Fruit fly (Drosophila melanogaster) whole organism, embryonic: Measurements from ENCODE around the gene Moe.

Experiments
- Adf1 ChIP-seq: fragments of 200-800 bp; sonication (Bioruptor generic); IDR thresholded peaks from 2 replicates; pipeline ENCODE4 v1.3.6; 2022; ENCODE audit warnings: missing biosample characterization, missing genetic modification characterization
- Awh ChIP-seq: fragments of 200-800 bp; sonication (Bioruptor generic); IDR thresholded peaks from 2 replicates; pipeline ENCODE4, ENCODE4 v1.3.6; 2022; ENCODE audit warnings: missing biosample characterization, missing genetic modification characterization
- CG1024 ChIP-seq: fragments of 200-800 bp; sonication (Bioruptor generic); IDR thresholded peaks from 2 replicates; pipeline ENCODE4 v1.3.6; 2022; ENCODE audit warnings: missing biosample characterization, missing genetic modification characterization
- CG10274 ChIP-seq: fragments of 200-800 bp; sonication (Bioruptor generic); optimal IDR thresholded peaks from 3 replicates; lab custom pipeline; 2017; ENCODE audit warnings: missing biosample characterization, mild to moderate bottlenecking, missing genetic modification characterization
- CG10366 ChIP-seq: fragments of 200-800 bp; sonication (Bioruptor generic); IDR thresholded peaks from 2 replicates; pipeline ENCODE4 v1.3.6; 2022; ENCODE audit warnings: missing biosample characterization, missing genetic modification characterization
- CG12236 ChIP-seq: fragments of 200-800 bp; sonication (Bioruptor generic); optimal IDR thresholded peaks from 2 replicates; lab custom pipeline; 2016; ENCODE audit warnings: missing biosample characterization, missing genetic modification characterization
- CG14860 ChIP-seq: fragments of 200-800 bp; sonication (Bioruptor generic); IDR thresholded peaks from 3 replicates; pipeline ENCODE4 v1.3.6; 2022; ENCODE audit warnings: missing biosample characterization, missing genetic modification characterization; ENCODE audit not compliant: partially characterized antibody
- CG15514 ChIP-seq: fragments of 200-800 bp; sonication (Bioruptor generic); optimal IDR thresholded peaks from 3 replicates; lab custom pipeline; 2017; ENCODE audit warnings: missing biosample characterization, missing genetic modification characterization, mild to moderate bottlenecking, moderate library complexity, missing genetic modification reagents
- CG17361 ChIP-seq: fragments of 200-800 bp; sonication (Bioruptor generic); IDR thresholded peaks from 3 replicates; pipeline ENCODE4 v1.3.6; 2022; ENCODE audit warnings: missing biosample characterization, missing genetic modification characterization
- CG17385 ChIP-seq: fragments of 200-800 bp; sonication (Bioruptor generic); optimal IDR thresholded peaks from 3 replicates; lab custom pipeline; 2018; ENCODE audit warnings: missing biosample characterization, mild to moderate bottlenecking, missing genetic modification characterization
- CG17912 ChIP-seq: fragments of 200-800 bp; sonication (Bioruptor generic); optimal IDR thresholded peaks from 2 replicates; lab custom pipeline; 2018; ENCODE audit warnings: missing biosample characterization, mild to moderate bottlenecking, missing genetic modification characterization
- CG18011 ChIP-seq: fragments of 200-800 bp; sonication (Bioruptor generic); optimal IDR thresholded peaks from 2 replicates; lab custom pipeline; 2017; ENCODE audit warnings: missing biosample characterization, missing genetic modification characterization, mild to moderate bottlenecking, moderate library complexity, missing genotype
- CG18764 ChIP-seq: fragments of 200-800 bp; sonication (Bioruptor generic); optimal IDR thresholded peaks from 3 replicates; lab custom pipeline; 2016; ENCODE audit warnings: missing biosample characterization, missing genetic modification characterization
- CG2116 ChIP-seq: fragments of 200-800 bp; sonication (Bioruptor generic); optimal IDR thresholded peaks from 3 replicates; lab custom pipeline; 2018; ENCODE audit warnings: missing biosample characterization, mild to moderate bottlenecking, missing genetic modification characterization
- CG2889 ChIP-seq: fragments of 200-800 bp; sonication (Bioruptor generic); IDR thresholded peaks from 3 replicates; pipeline ENCODE4 v1.3.6; 2022; ENCODE audit warnings: missing biosample characterization, missing genetic modification characterization
- CG31365 ChIP-seq: fragments of 200-800 bp; sonication (Bioruptor generic); optimal IDR thresholded peaks from 2 replicates; lab custom pipeline; 2018; ENCODE audit warnings: missing biosample characterization, mild to moderate bottlenecking, missing genetic modification characterization
- CG31388 ChIP-seq: fragments of 200-800 bp; sonication (Bioruptor generic); optimal IDR thresholded peaks from 2 replicates; lab custom pipeline; 2016; ENCODE audit warnings: missing biosample characterization, missing genetic modification characterization
- CG31441 ChIP-seq: fragments of 200-800 bp; sonication (Bioruptor generic); IDR thresholded peaks from 2 replicates; pipeline ENCODE4 v1.3.6; 2022; ENCODE audit warnings: missing biosample characterization, missing genetic modification characterization
- CG32532 ChIP-seq: fragments of 200-800 bp; sonication (Bioruptor generic); IDR thresholded peaks from 2 replicates; pipeline ENCODE4 v1.3.6; 2022; ENCODE audit warnings: missing biosample characterization, missing genetic modification characterization
- CG33213 ChIP-seq: fragments of 200-800 bp; sonication (Bioruptor generic); optimal IDR thresholded peaks from 3 replicates; lab custom pipeline; 2016; ENCODE audit warnings: missing biosample characterization, missing genetic modification characterization
- CG5180 ChIP-seq: fragments of 200-800 bp; sonication (Bioruptor generic); optimal IDR thresholded peaks from 3 replicates; lab custom pipeline; 2017; ENCODE audit warnings: missing biosample characterization, missing genetic modification characterization, mild to moderate bottlenecking, moderate library complexity, missing genetic modification reagents
- CG7271 ChIP-seq: fragments of 200-800 bp; sonication (Bioruptor generic); optimal IDR thresholded peaks from 2 replicates; lab custom pipeline; 2018; ENCODE audit warnings: missing biosample characterization, mild to moderate bottlenecking, missing genetic modification characterization, moderate library complexity
- CG8281 ChIP-seq: fragments of 200-800 bp; sonication (Bioruptor generic); optimal IDR thresholded peaks from 2 replicates; lab custom pipeline; 2018; ENCODE audit warnings: missing biosample characterization, mild to moderate bottlenecking, missing genetic modification characterization, moderate library complexity
- CG9817 ChIP-seq: fragments of 200-800 bp; sonication (Bioruptor generic); optimal IDR thresholded peaks from 2 replicates; lab custom pipeline; 2018; ENCODE audit warnings: missing biosample characterization, mild to moderate bottlenecking, missing genetic modification characterization, moderate library complexity
- Doc3 ChIP-seq: fragments of 200-800 bp; sonication (Bioruptor generic); IDR thresholded peaks from 3 replicates; pipeline ENCODE4 v1.3.6; 2022; ENCODE audit warnings: missing biosample characterization, missing genetic modification characterization; ENCODE audit not compliant: partially characterized antibody
- Drgx ChIP-seq: fragments of 200-800 bp; sonication (Bioruptor generic); IDR thresholded peaks from 2 replicates; pipeline ENCODE4 v1.3.6; 2022; ENCODE audit warnings: missing biosample characterization, missing genetic modification characterization
- E2f1 ChIP-seq: fragments of 200-800 bp; sonication (Bioruptor generic); IDR thresholded peaks from 2 replicates; pipeline ENCODE4 v1.3.6; 2022; ENCODE audit warnings: missing biosample characterization, missing genetic modification characterization
- Elba2 ChIP-seq: fragments of 200-800 bp; sonication (Bioruptor generic); optimal IDR thresholded peaks from 3 replicates; lab custom pipeline; 2016; ENCODE audit warnings: missing biosample characterization, missing genetic modification characterization
- Ets65A ChIP-seq: fragments of 200-800 bp; sonication (Bioruptor generic); peaks from one replicate; lab custom pipeline; 2016; ENCODE audit warnings: missing biosample characterization, missing genetic modification characterization
- Ets97D ChIP-seq: fragments of 200-800 bp; sonication (Bioruptor generic); optimal IDR thresholded peaks from 3 replicates; lab custom pipeline; 2016; ENCODE audit warnings: missing biosample characterization, missing genetic modification characterization
- MBD-R2 ChIP-seq: fragments of 200-800 bp; sonication (Bioruptor generic); IDR thresholded peaks from 2 replicates; pipeline ENCODE4 v1.3.6; 2022; ENCODE audit warnings: missing biosample characterization, missing genetic modification characterization
- MESR4 ChIP-seq: fragments of 200-800 bp; sonication (Bioruptor generic); optimal IDR thresholded peaks from 2 replicates; lab custom pipeline; 2018; ENCODE audit warnings: missing biosample characterization, mild to moderate bottlenecking, missing genetic modification characterization, moderate library complexity
- Nf-YA ChIP-seq: fragments of 200-800 bp; sonication (Bioruptor generic); IDR thresholded peaks from 2 replicates; pipeline ENCODE4 v1.3.6; 2022; ENCODE audit warnings: missing biosample characterization, missing genetic modification characterization
- Usf ChIP-seq: fragments of 200-800 bp; sonication (Bioruptor generic); optimal IDR thresholded peaks from 2 replicates; lab custom pipeline; 2017; ENCODE audit warnings: missing genotype, missing biosample characterization, missing genetic modification characterization
- Xrp1 ChIP-seq: fragments of 200-800 bp; sonication (Bioruptor generic); IDR thresholded peaks from 2 replicates; pipeline ENCODE4 v1.3.6; 2022; ENCODE audit warnings: missing biosample characterization, missing genetic modification characterization
- YL-1 ChIP-seq: fragments of 200-800 bp; sonication (Bioruptor generic); optimal IDR thresholded peaks from 3 replicates; lab custom pipeline; 2017; ENCODE audit warnings: missing biosample characterization, mild to moderate bottlenecking, missing genetic modification characterization
- crc ChIP-seq: fragments of 200-800 bp; sonication (Bioruptor generic); optimal IDR thresholded peaks from 2 replicates; lab custom pipeline; 2016; ENCODE audit warnings: missing biosample characterization, missing genetic modification characterization
- emc ChIP-seq: fragments of 200-800 bp; sonication (Bioruptor generic); optimal IDR thresholded peaks from 2 replicates; lab custom pipeline; 2016; ENCODE audit warnings: missing biosample characterization, missing genetic modification characterization
- ems ChIP-seq: fragments of 200-800 bp; sonication (Bioruptor generic); optimal IDR thresholded peaks from 3 replicates; lab custom pipeline; 2016; ENCODE audit warnings: missing biosample characterization, missing genetic modification characterization
- jumu ChIP-seq: fragments of 200-800 bp; sonication (Bioruptor generic); optimal IDR thresholded peaks from 3 replicates; lab custom pipeline; 2016; ENCODE audit warnings: missing biosample characterization, missing genetic modification characterization
- kay ChIP-seq: fragments of 200-800 bp; sonication (Bioruptor generic); optimal IDR thresholded peaks from 2 replicates; lab custom pipeline; 2016; ENCODE audit warnings: missing biosample characterization, missing genetic modification characterization
- lov ChIP-seq, 2 experiments: fragments of 200-800 bp in 1 of 2; fragments of >200 bp in 1 of 2; sonication (Bioruptor generic) in 1 of 2; IDR thresholded peaks in 1 of 2; optimal IDR thresholded peaks in 1 of 2; 2 replicates in 1 of 2; 3 replicates in 1 of 2; pipeline versions ENCODE4 v1.3.6 to Lab custom; 2017 to 2022; ENCODE audit warnings: missing biosample characterization in 1 of 2, missing genetic modification characterization in 1 of 2
- luna ChIP-seq: fragments of 200-800 bp; sonication (Bioruptor generic); optimal IDR thresholded peaks from 2 replicates; lab custom pipeline; 2016; ENCODE audit warnings: missing biosample characterization, missing genetic modification characterization
- nau ChIP-seq: fragments of 200-800 bp; sonication (Bioruptor generic); optimal IDR thresholded peaks from 3 replicates; lab custom pipeline; 2017; ENCODE audit warnings: missing biosample characterization, mild to moderate bottlenecking, missing genetic modification characterization, missing genetic modification reagents
- onecut ChIP-seq: fragments of 200-800 bp; sonication (Bioruptor generic); IDR thresholded peaks from 2 replicates; pipeline ENCODE4 v1.3.6; 2022; ENCODE audit warnings: missing biosample characterization, missing genetic modification characterization
- p53 ChIP-seq: fragments of 200-800 bp; sonication (Bioruptor generic); optimal IDR thresholded peaks from 2 replicates; lab custom pipeline; 2016; ENCODE audit warnings: missing biosample characterization, missing genetic modification characterization
- pb ChIP-seq: fragments of 200-800 bp; sonication (Bioruptor generic); optimal IDR thresholded peaks from 3 replicates; lab custom pipeline; 2016; ENCODE audit warnings: missing biosample characterization, missing genetic modification characterization
- pzg ChIP-seq: fragments of 200-800 bp; sonication (Bioruptor generic); optimal IDR thresholded peaks from 3 replicates; lab custom pipeline; 2018; ENCODE audit warnings: missing biosample characterization, mild to moderate bottlenecking, missing genetic modification characterization, moderate library complexity
- tin ChIP-seq: fragments of 200-800 bp; sonication (Bioruptor generic); optimal IDR thresholded peaks from 3 replicates; lab custom pipeline; 2016; ENCODE audit warnings: missing biosample characterization, missing genetic modification characterization
- usp ChIP-seq: fragments of >200 bp; optimal IDR thresholded peaks from 2 replicates; lab custom pipeline; 2017; ENCODE audit warnings: missing biosample characterization, missing genetic modification characterization
- wor ChIP-seq: fragments of 200-800 bp; sonication (Bioruptor generic); IDR thresholded peaks from 2 replicates; pipeline ENCODE4 v1.3.6; 2022; ENCODE audit warnings: missing biosample characterization, missing genetic modification characterization
- zfh1 ChIP-seq: fragments of 200-800 bp; sonication (Bioruptor generic); IDR thresholded peaks from 3 replicates; pipeline ENCODE4 v1.3.6; 2022; ENCODE audit warnings: missing biosample characterization, missing genetic modification characterization

The Moe gene

dm6 chrX:8890974-8891373 lies 7.2 kb downstream of the Moe start (continued):
- TF ChIP-seq CG31441 (no peak), Nf-YA (GFP tag; lab: Robert Waterston, UW) (no peak), CG2889 (GFP tag; lab: Robert Waterston, UW) (no peak), CG7271 (no peak), crc (GFP tag; lab: Kevin White, UChicago) (no peak), luna (GFP tag; lab: Kevin White, UChicago) (no peak), Awh (GFP tag; lab: Robert Waterston, UW) (0 out of 2 replicates have a peak, but pooled peaks have one; percentile 31), CG31388 (GFP tag; lab: Kevin White, UChicago) (no peak), onecut (GFP tag; lab: Robert Waterston, UW) (no peak), E2f1 (GFP tag; lab: Robert Waterston, UW) (no peak), CG17912 (GFP tag; lab: Kevin White, UChicago) (no peak), Xrp1 (GFP tag; lab: Robert Waterston, UW) (peak; percentile 43; the same call in 1 of the 2 replicates), CG10366 (GFP tag; lab: Robert Waterston, UW) (no peak; the same call in 1 of the 2 replicates), MESR4 (GFP tag; lab: Kevin White, UChicago) (no peak), p53 (GFP tag; lab: Kevin White, UChicago) (no peak), usp (GFP tag; lab: Kevin White, UChicago) (no peak), CG33213 (GFP tag; lab: Kevin White, UChicago) (no peak), CG5180 (no peak), ems (GFP tag; lab: Kevin White, UChicago) (no peak), YL-1 (GFP tag; lab: Kevin White, UChicago) (no peak), kay (no peak), CG1024 (GFP tag; lab: Robert Waterston, UW) (no peak), CG8281 (tag; lab: Kevin White, UChicago) (no peak), CG15514 (GFP tag; lab: Kevin White, UChicago) (no peak), wor (GFP tag; lab: Robert Waterston, UW) (0 out of 2 replicates have a peak, but pooled peaks have one; percentile 20), jumu (no peak), MBD-R2 (GFP tag; lab: Robert Waterston, UW) (peak; percentile 14; the same call in 1 of the 2 replicates), CG17361 (no peak), CG12236 (GFP tag; lab: Kevin White, UChicago) (no peak), Usf (no peak), zfh1 (GFP tag; lab: Robert Waterston, UW) (no peak), CG14860 (GFP tag; lab: Robert Waterston, UW) (no peak), pzg (GFP tag; lab: Kevin White, UChicago) (no peak), Ets65A (GFP tag; lab: Kevin White, UChicago) (peak; percentile 74), Drgx (GFP tag; lab: Robert Waterston, UW) (peak; percentile 75), emc (GFP tag; lab: Kevin White, UChicago) (no peak), CG18764 (GFP tag; lab: Kevin White, UChicago) (no peak), CG32532 (no peak), Elba2 (no peak), Adf1 (no peak), Ets97D (no peak), CG2116 (GFP tag; lab: Kevin White, UChicago) (no peak), CG9817 (tag; lab: Kevin White, UChicago) (no peak), tin (peak; percentile 19), CG31365 (tag; lab: Kevin White, UChicago) (no peak), CG10274 (GFP tag; lab: Kevin White, UChicago) (no peak), CG18011 (no peak), pb (GFP tag; lab: Kevin White, UChicago) (no peak), lov (optimal IDR thresholded peaks at IDR 0.05; lab: Kevin White, UChicago) (no peak), lov (GFP tag; IDR thresholded peaks at IDR 0.05; lab: Robert Waterston, UW) (no peak), CG17385 (GFP tag; lab: Kevin White, UChicago) (no peak), nau (no peak), Doc3 (GFP tag; lab: Robert Waterston, UW) (no peak)
